Fruit fly (Drosophila melanogaster): Measurements from ENCODE around the gene TAF1B.

TAF1B gene

dm6 chr3R:10168483-10169064 is 24.6 kb upstream of the TAF1B start (continued):
- TF ChIP-seq lab (GFP tag; optimal IDR thresholded peaks at IDR 0.05) (peak; percentile 45), chinmo (GFP tag; IDR thresholded peaks at IDR 0.05; ENCODE audit: partially characterized antibody) (no peak), Atf6 (GFP tag; IDR thresholded peaks at IDR 0.05) (peak; percentile 57), CG8290 (GFP tag; optimal IDR thresholded peaks at IDR 0.05) (no peak), CG8290 (tag; optimal IDR thresholded peaks at IDR 0.05) (peak in 1 of 2 experiments; percentile 78), prd (optimal IDR thresholded peaks at IDR 0.05) (no peak), prd (GFP tag; IDR thresholded peaks at IDR 0.05) (peak; percentile 26; the same call in 2 of the 3 replicates), Rfx (GFP tag; IDR thresholded peaks at IDR 0.05) (peak; percentile 48; the same call in 1 of the 2 replicates), ken (GFP tag; IDR thresholded peaks at IDR 0.05) (0 out of 3 replicates have a peak, but pooled peaks have one; percentile 19), knrl (GFP tag; IDR thresholded peaks at IDR 0.05; ENCODE audit: partially characterized antibody) (no peak), Hsf (GFP tag; optimal IDR thresholded peaks at IDR 0.05) (peak; percentile 19), Hr51 (GFP tag; optimal IDR thresholded peaks at IDR 0.05) (peak in 1 of 2 experiments; percentile 15), lbe (GFP tag; optimal IDR thresholded peaks at IDR 0.05) (peak; percentile 6), CG10565 (GFP tag; optimal IDR thresholded peaks at IDR 0.05) (no peak), CG10979 (tag; optimal IDR thresholded peaks at IDR 0.05) (no peak), CG10654 (GFP tag; optimal IDR thresholded peaks at IDR 0.05) (no peak), CG2889 (GFP tag; IDR thresholded peaks at IDR 0.05) (peak; percentile 25; the same call in 1 of the 3 replicates), CHES-1-like (GFP tag; optimal IDR thresholded peaks at IDR 0.05) (peak; percentile 4), sc (optimal IDR thresholded peaks at IDR 0.05) (no peak), sc (GFP tag; optimal IDR thresholded peaks at IDR 0.05) (peak; percentile 4), btn (GFP tag; optimal IDR thresholded peaks at IDR 0.05) (no peak), D (optimal IDR thresholded peaks at IDR 0.05) (no peak), D (GFP tag; optimal IDR thresholded peaks at IDR 0.05) (peak; percentile 10), CG11695 (GFP tag; IDR thresholded peaks at IDR 0.05) (peak; percentile 52; the same call in 1 of the 3 replicates), chn (GFP tag; optimal IDR thresholded peaks at IDR 0.05) (no peak), CG32532 (GFP tag; IDR thresholded peaks at IDR 0.05) (peak; percentile 37), CG6254 (GFP tag; optimal IDR thresholded peaks at IDR 0.05) (peak; percentile 55), ac (GFP tag; optimal IDR thresholded peaks at IDR 0.05) (peak; percentile 43), CrebB (tag; optimal IDR thresholded peaks at IDR 0.05) (peak; percentile 22), Sox100B (GFP tag; optimal IDR thresholded peaks at IDR 0.05) (peak; percentile 25), H2.0 (GFP tag; IDR thresholded peaks at IDR 0.05) (peak; percentile 59; the same call in 1 of the 2 replicates), grn (GFP tag; optimal IDR thresholded peaks at IDR 0.05) (no peak), CG17612 (GFP tag; IDR thresholded peaks at IDR 0.05) (no peak), CG4328 (GFP tag; optimal IDR thresholded peaks at IDR 0.05) (no peak), gsb (GFP tag; IDR thresholded peaks at IDR 0.05) (no peak), fd3F (GFP tag; optimal IDR thresholded peaks at IDR 0.05) (peak; percentile 38), dmrt11E (tag; optimal IDR thresholded peaks at IDR 0.05) (peak; percentile 55), Atf-2 (GFP tag; optimal IDR thresholded peaks at IDR 0.05) (peak; percentile 15), Trl (optimal IDR thresholded peaks at IDR 0.05) (no peak), Trl (GFP tag; optimal IDR thresholded peaks at IDR 0.05) (peak; percentile 34), CkIIα-i1 (GFP tag; IDR thresholded peaks at IDR 0.05) (no peak), Oaz (GFP tag; IDR thresholded peaks at IDR 0.05) (no peak), Dip2 (GFP tag; IDR thresholded peaks at IDR 0.05) (no peak), Doc2 (GFP tag; IDR thresholded peaks at IDR 0.05) (no peak), HmgZ (tag; optimal IDR thresholded peaks at IDR 0.05) (peak; percentile 29), CG33213 (GFP tag; optimal IDR thresholded peaks at IDR 0.05) (peak; percentile 31), wor (GFP tag; IDR thresholded peaks at IDR 0.05) (no peak), CG1603 (tag; optimal IDR thresholded peaks at IDR 0.05) (peak; percentile 68), CG17568 (GFP tag; optimal IDR thresholded peaks at IDR 0.05) (peak; percentile 20), CG11456 (GFP tag; IDR thresholded peaks at IDR 0.05) (peak; percentile 62; the same call in 1 of the 3 replicates), CG2678 (tag; optimal IDR thresholded peaks at IDR 0.05) (peak; percentile 70), CG3281 (GFP tag; optimal IDR thresholded peaks at IDR 0.05) (peak; percentile 29)
